Fruit fly (Drosophila melanogaster): Measurements from ENCODE around the gene CG9368.

Gene CG9368

dm6 chr3L:19612172-19612571 lies 10.7 kb downstream of the CG9368 start, which contains the start of the genes Lon and PIG-F (continued):
- TF ChIP-seq fd102C (GFP tag; optimal IDR thresholded peaks at IDR 0.05) (peak; percentile 94), kay (GFP tag; optimal IDR thresholded peaks at IDR 0.05) (peak; percentile 98), CG10565 (GFP tag; optimal IDR thresholded peaks at IDR 0.05) (peak; percentile 96), CG1792 (GFP tag; optimal IDR thresholded peaks at IDR 0.05) (peak; percentile 95), jumu (GFP tag; optimal IDR thresholded peaks at IDR 0.05) (peak; percentile 98), Oaz (GFP tag; IDR thresholded peaks at IDR 0.05) (peak; percentile 97), mld (GFP tag; IDR thresholded peaks at IDR 0.05; ENCODE audit: partially characterized antibody) (0 out of 3 replicates have a peak, but pooled peaks have one; percentile 15), vfl (GFP tag; optimal IDR thresholded peaks at IDR 0.05) (peak; percentile 99), Doc3 (GFP tag; IDR thresholded peaks at IDR 0.05; ENCODE audit: partially characterized antibody) (no peak; the same call in 2 of the 3 replicates), lola (GFP tag; optimal IDR thresholded peaks at IDR 0.05) (peak in 1 of 3 experiments; percentile 99), CG2678 (tag; optimal IDR thresholded peaks at IDR 0.05) (peak; percentile 100), run (tag; optimal IDR thresholded peaks at IDR 0.05) (peak; percentile 97), wek (GFP tag; optimal IDR thresholded peaks at IDR 0.05) (peak; percentile 87), odd (GFP tag; optimal IDR thresholded peaks at IDR 0.05) (peak; percentile 99), croc (GFP tag; conservative IDR thresholded peaks at IDR 0.05) (peak; percentile 99), Xrp1 (GFP tag; IDR thresholded peaks at IDR 0.05) (peak; percentile 99), YL-1 (GFP tag; optimal IDR thresholded peaks at IDR 0.05) (peak; percentile 99), Gug (GFP tag; IDR thresholded peaks at IDR 0.05) (peak; percentile 98), p53 (GFP tag; optimal IDR thresholded peaks at IDR 0.05) (peak; percentile 93), sqz (GFP tag; optimal IDR thresholded peaks at IDR 0.05) (peak; percentile 99), CG12391 (tag; optimal IDR thresholded peaks at IDR 0.05) (peak; percentile 99), zfh1 (GFP tag; IDR thresholded peaks at IDR 0.05) (peak; percentile 99), CG4820 (GFP tag; optimal IDR thresholded peaks at IDR 0.05) (peak; percentile 99), CG17612 (GFP tag; IDR thresholded peaks at IDR 0.05) (peak; percentile 95), Nf-YB (GFP tag; optimal IDR thresholded peaks at IDR 0.05) (peak; percentile 90), CG18619 (GFP tag; optimal IDR thresholded peaks at IDR 0.05) (peak; percentile 99), CG7987 (GFP tag; optimal IDR thresholded peaks at IDR 0.05) (peak; percentile 94), CG9437 (GFP tag; optimal IDR thresholded peaks at IDR 0.05) (peak; percentile 96), CG31365 (tag; optimal IDR thresholded peaks at IDR 0.05) (peak; percentile 79), CG31224 (GFP tag; IDR thresholded peaks at IDR 0.05) (peak; percentile 95), kah (GFP tag; optimal IDR thresholded peaks at IDR 0.05) (peak; percentile 97), CG4328 (GFP tag; optimal IDR thresholded peaks at IDR 0.05) (peak; percentile 99), H2.0 (GFP tag; IDR thresholded peaks at IDR 0.05) (peak; percentile 96), ssp (GFP tag; IDR thresholded peaks at IDR 0.05) (peak; percentile 95), CG3838 (GFP tag; optimal IDR thresholded peaks at IDR 0.05) (peak; percentile 94), CG4282 (GFP tag; optimal IDR thresholded peaks at IDR 0.05) (peak; percentile 98), CG7556 (GFP tag; optimal IDR thresholded peaks at IDR 0.05) (peak; percentile 99), Scr (GFP tag; IDR thresholded peaks at IDR 0.05; ENCODE audit: partially characterized antibody) (peak; percentile 63), Six4 (GFP tag; optimal IDR thresholded peaks at IDR 0.05) (peak; percentile 99), tin (GFP tag; optimal IDR thresholded peaks at IDR 0.05) (peak; percentile 100), ara (GFP tag; IDR thresholded peaks at IDR 0.05) (peak; percentile 97), gsb (GFP tag; IDR thresholded peaks at IDR 0.05) (peak; percentile 96), CG31388 (GFP tag; optimal IDR thresholded peaks at IDR 0.05) (peak; percentile 98), Fer1 (GFP tag; optimal IDR thresholded peaks at IDR 0.05) (peak; percentile 99), CG9727 (GFP tag; optimal IDR thresholded peaks at IDR 0.05) (peak; percentile 99), CG10431 (GFP tag; optimal IDR thresholded peaks at IDR 0.05) (peak; percentile 98), Meics (GFP tag; optimal IDR thresholded peaks at IDR 0.05) (peak; percentile 99), CG15601 (tag; optimal IDR thresholded peaks at IDR 0.05) (peak; percentile 98), Side (GFP tag; optimal IDR thresholded peaks at IDR 0.05) (peak; percentile 97), ind (GFP tag; optimal IDR thresholded peaks at IDR 0.05) (peak; percentile 100), CG7786 (GFP tag; optimal IDR thresholded peaks at IDR 0.05) (peak; percentile 97)
